Worm (Caenorhabditis elegans): Measurements from ENCODE around the gene pde-12.
A peak's percentile ranks its signal among the peaks of the same experiment; 100 is the strongest.

The pde-12 gene

DNA sequence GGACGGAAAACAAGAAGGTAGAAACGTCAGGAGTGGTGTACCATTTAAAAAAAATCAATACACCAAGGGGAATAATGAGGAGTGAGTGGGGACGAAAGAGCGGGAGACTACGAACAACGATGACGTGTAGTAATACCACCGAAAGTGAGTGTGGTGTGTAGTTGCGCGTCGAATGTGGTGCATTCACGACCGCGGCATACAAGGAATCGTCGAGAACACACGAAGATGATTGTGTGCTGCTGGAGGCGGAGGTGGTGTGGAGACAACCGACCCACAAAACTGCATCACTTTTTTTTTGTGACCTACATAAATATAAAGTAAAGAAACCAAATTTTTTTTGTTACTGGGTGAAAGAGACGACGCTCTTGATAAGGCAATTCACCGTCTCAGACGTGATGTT is 26.5 kb downstream of the pde-12 start (continued):
- TF ChIP-seq ceh-58 (GFP tag; IDR thresholded peaks at IDR 0.05): no peak
- TF ChIP-seq ceh-100 (GFP tag; IDR thresholded peaks at IDR 0.05): no peak
- TF ChIP-seq unc-130 (GFP tag; optimal IDR thresholded peaks at IDR 0.05): no peak
- TF ChIP-seq Y95B8A.8 (GFP tag; IDR thresholded peaks at IDR 0.05): 0 out of 2 replicates have a peak, but pooled peaks have one; percentile 34
- no peak for TF ChIP-seq F57C9.4 (tag; optimal IDR thresholded peaks at IDR 0.05)
- TF ChIP-seq bed-2 (GFP tag; IDR thresholded peaks at IDR 0.05): no peak
- TF ChIP-seq rec-8 (tag; optimal IDR thresholded peaks at IDR 0.05): no peak
- TF ChIP-seq egl-44 (GFP tag; IDR thresholded peaks at IDR 0.05): no peak
- peak in 1 of 3 experiments; percentile 18 for TF ChIP-seq lin-35 (GFP tag; optimal IDR thresholded peaks at IDR 0.05)
- TF ChIP-seq ets-4 (GFP tag; optimal IDR thresholded peaks at IDR 0.05): no peak
- TF ChIP-seq F10E7.11 (tag; optimal IDR thresholded peaks at IDR 0.05): no peak
- TF ChIP-seq F55B11.4 (tag; optimal IDR thresholded peaks at IDR 0.05; ENCODE audit: borderline replicate concordance, insufficient read depth): no peak
- no peak for TF ChIP-seq rcor-1 (GFP tag; IDR thresholded peaks at IDR 0.05)
- TF ChIP-seq pbrm-1 (GFP tag; IDR thresholded peaks at IDR 0.05): 0 out of 2 replicates have a peak, but pooled peaks have one; percentile 22

DNA sequence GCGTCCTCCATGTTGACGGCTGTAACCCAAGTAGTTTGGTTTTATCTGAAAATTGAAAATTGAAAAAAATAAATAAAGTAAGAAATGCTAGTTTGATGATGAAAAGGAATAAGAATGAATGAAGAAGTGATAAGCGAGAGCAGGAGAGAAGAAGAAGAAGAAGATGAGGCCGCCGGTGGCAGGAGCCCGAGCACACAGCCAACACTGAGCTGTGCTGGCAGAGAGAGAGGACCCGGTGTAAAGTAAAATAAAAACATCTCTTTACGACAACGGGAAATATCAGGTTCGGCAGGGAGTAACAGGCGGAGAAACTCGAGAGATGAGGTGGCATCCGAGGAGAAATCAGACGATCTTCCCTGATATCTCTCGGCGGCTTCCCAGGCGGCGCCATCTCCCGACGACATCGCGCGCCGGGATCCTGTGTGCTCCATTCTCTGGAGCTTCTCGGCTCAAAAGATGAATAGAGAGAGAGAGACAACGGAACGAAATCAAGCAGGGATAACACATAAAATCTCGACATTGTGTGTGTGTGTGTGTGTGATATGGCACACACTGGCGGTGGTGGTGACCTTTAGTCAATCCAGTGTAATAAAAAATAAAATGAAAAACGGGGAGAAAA is 27.9 kb downstream of the pde-12 start, which contains the start of gene sca-1:
sca-1 (minus strand) TSS at position 51 of the 619 bp plus-strand sequence.
- no peak for TF ChIP-seq C17E4.6 (GFP tag; IDR thresholded peaks at IDR 0.05)
- no peak for TF ChIP-seq ztf-3 (GFP tag; optimal IDR thresholded peaks at IDR 0.05)
- no peak for TF ChIP-seq let-607 (tag; optimal IDR thresholded peaks at IDR 0.05)
- no peak for TF ChIP-seq pbrm-1 (GFP tag; IDR thresholded peaks at IDR 0.05)
- TF ChIP-seq hrde-1 (tag; optimal IDR thresholded peaks at IDR 0.05; ENCODE audit: borderline replicate concordance): no peak
- TF ChIP-seq Y95B8A.8 (GFP tag; IDR thresholded peaks at IDR 0.05): no peak
- TF ChIP-seq tbp1 (GFP tag; optimal IDR thresholded peaks at IDR 0.05): no peak
- 0 out of 2 replicates have a peak, but pooled peaks have one; percentile 24 for TF ChIP-seq mcd-1 (GFP tag; IDR thresholded peaks at IDR 0.05)
- no peak for TF ChIP-seq ceh-100 (GFP tag; IDR thresholded peaks at IDR 0.05)
- no peak for TF ChIP-seq tlf-1 (GFP tag; optimal IDR thresholded peaks at IDR 0.05)
- peak; percentile 55 for TF ChIP-seq somi-1 (GFP tag; optimal IDR thresholded peaks at IDR 0.05)
- TF ChIP-seq ceh-79 (tag; optimal IDR thresholded peaks at IDR 0.05): peak; percentile 7
- no peak for TF ChIP-seq F55B11.4 (tag; optimal IDR thresholded peaks at IDR 0.05; ENCODE audit: borderline replicate concordance, insufficient read depth)
- no peak for TF ChIP-seq ets-4 (GFP tag; optimal IDR thresholded peaks at IDR 0.05)
- no peak for TF ChIP-seq dpl-1 (GFP tag; optimal IDR thresholded peaks at IDR 0.05)
- no peak for TF ChIP-seq rec-8 (tag; optimal IDR thresholded peaks at IDR 0.05)
- no peak for TF ChIP-seq snpc-3.4 (tag; optimal IDR thresholded peaks at IDR 0.05)
- no peak for TF ChIP-seq hmg-20 (GFP tag; IDR thresholded peaks at IDR 0.05)
- TF ChIP-seq atf-7 (tag; optimal IDR thresholded peaks at IDR 0.05): peak; percentile 1
- no peak for TF ChIP-seq snpc-1.3 (tag; optimal IDR thresholded peaks at IDR 0.05; ENCODE audit: insufficient read depth)
- no peak for TF ChIP-seq nfya-1 (tag; optimal IDR thresholded peaks at IDR 0.05; ENCODE audit: borderline replicate concordance, insufficient read depth)
- no peak for TF ChIP-seq pha-4 (tag; optimal IDR thresholded peaks at IDR 0.05)
- peak; percentile 51 for TF ChIP-seq chd-7 (tag; optimal IDR thresholded peaks at IDR 0.05)
- no peak for TF ChIP-seq aptf-3 (GFP tag; IDR thresholded peaks at IDR 0.05)
- TF ChIP-seq fkh-3 (tag; optimal IDR thresholded peaks at IDR 0.05): no peak
- TF ChIP-seq lsy-27 (tag; optimal IDR thresholded peaks at IDR 0.05; ENCODE audit: borderline replicate concordance, insufficient read depth): no peak
- peak; percentile 56; the same call in 1 of the 2 replicates for TF ChIP-seq egrh-3 (GFP tag; IDR thresholded peaks at IDR 0.05)
- TF ChIP-seq die-1 (tag; optimal IDR thresholded peaks at IDR 0.05): no peak
- no peak for TF ChIP-seq lin-26 (GFP tag; IDR thresholded peaks at IDR 0.05)
- no peak for TF ChIP-seq ztf-22 (GFP tag; optimal IDR thresholded peaks at IDR 0.05)
- TF ChIP-seq K12H6.12 (tag; optimal IDR thresholded peaks at IDR 0.05): no peak
- TF ChIP-seq B0019.2 (GFP tag; conservative IDR thresholded peaks at IDR 0.05): no peak
- TF ChIP-seq ama-1 (optimal IDR thresholded peaks at IDR 0.05): no peak
- no peak for TF ChIP-seq ama-1 (GFP tag; optimal IDR thresholded peaks at IDR 0.05)
- TF ChIP-seq ztf-6 (GFP tag; IDR thresholded peaks at IDR 0.05): no peak
- peak; percentile 32 for TF ChIP-seq F52B5.7 (tag; optimal IDR thresholded peaks at IDR 0.05)
- no peak for TF ChIP-seq attf-3 (GFP tag; conservative IDR thresholded peaks at IDR 0.05)
- TF ChIP-seq F57C9.4 (tag; optimal IDR thresholded peaks at IDR 0.05): no peak

All from whole organism, young adult.